Worm (Caenorhabditis elegans): ENCODE results near the gene Y46H3C.7.

Y46H3C.7 gene

ce11 chrV:1648000-1648399, 45.8 kb downstream of the Y46H3C.7 start, which contains the start of gene irld-45:
Gene irld-45, plus strand, starts transcription at chrV:1648300.
- TF ChIP-seq nhr-12 (tag; optimal IDR thresholded peaks at IDR 0.05): no peak
- TF ChIP-seq blmp-1 (tag; optimal IDR thresholded peaks at IDR 0.05): no peak
- no peak for TF ChIP-seq fkh-10 (GFP tag; optimal IDR thresholded peaks at IDR 0.05)

ce11 chrV:1643886-1644285, 49.9 kb downstream of the Y46H3C.7 start, which contains the start of gene alh-2:
Gene alh-2, plus strand, starts transcription at chrV:1644169.
- TF ChIP-seq unc-62 (GFP tag; optimal IDR thresholded peaks at IDR 0.05): no peak
- TF ChIP-seq sup-37 (GFP tag; optimal IDR thresholded peaks at IDR 0.05): no peak
- no peak for TF ChIP-seq nhr-77 (tag; optimal IDR thresholded peaks at IDR 0.05)
- no peak for TF ChIP-seq lin-13 (GFP tag; optimal IDR thresholded peaks at IDR 0.05)
- no peak for TF ChIP-seq fos-1 (tag; optimal IDR thresholded peaks at IDR 0.05)
- no peak for TF ChIP-seq pqm-1 (tag; optimal IDR thresholded peaks at IDR 0.05)

DNA sequence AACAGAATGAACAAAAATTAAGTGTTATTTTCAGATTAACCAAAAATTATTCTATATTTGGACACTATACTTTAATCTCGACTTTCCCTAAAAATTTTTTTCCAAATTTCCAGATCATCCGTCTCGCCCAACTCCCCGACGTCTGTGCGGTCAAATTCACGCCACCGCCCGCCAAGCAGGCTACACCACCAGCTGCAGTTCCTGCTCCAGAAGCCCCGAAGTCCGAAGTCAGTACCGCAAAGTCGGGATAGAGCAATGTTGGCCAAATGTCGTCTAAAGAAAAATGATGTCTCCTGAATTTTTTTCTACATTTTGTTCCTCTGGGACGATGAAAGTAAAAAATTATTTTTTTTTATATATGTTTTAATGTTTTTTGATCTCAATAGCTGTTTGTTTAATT, 51.1 kb downstream of the Y46H3C.7 start:
- no peak for TF ChIP-seq swsn-7 (tag; optimal IDR thresholded peaks at IDR 0.05)
- no peak for TF ChIP-seq mef-2 (tag; optimal IDR thresholded peaks at IDR 0.05)
- TF ChIP-seq ceh-90 (tag; optimal IDR thresholded peaks at IDR 0.05): no peak
- TF ChIP-seq nhr-77 (tag; optimal IDR thresholded peaks at IDR 0.05): no peak
- no peak for TF ChIP-seq tbx-2 (tag; optimal IDR thresholded peaks at IDR 0.05)
- TF ChIP-seq F16B12.6 (tag; optimal IDR thresholded peaks at IDR 0.05): no peak
- no peak for TF ChIP-seq ets-5 (GFP tag; IDR thresholded peaks at IDR 0.05)
- no peak for TF ChIP-seq aly-2 (tag; optimal IDR thresholded peaks at IDR 0.05)
- no peak for TF ChIP-seq nhr-28 (tag; optimal IDR thresholded peaks at IDR 0.05)
- TF ChIP-seq ztf-11 (tag; optimal IDR thresholded peaks at IDR 0.05): no peak
- TF ChIP-seq lin-13 (GFP tag; optimal IDR thresholded peaks at IDR 0.05): no peak
- no peak for TF ChIP-seq skn-1 (tag; optimal IDR thresholded peaks at IDR 0.05)
- TF ChIP-seq fkh-4 (tag; optimal IDR thresholded peaks at IDR 0.05; ENCODE audit: borderline replicate concordance): no peak
- no peak for TF ChIP-seq unc-98 (GFP tag; IDR thresholded peaks at IDR 0.05)
- TF ChIP-seq fkh-10 (GFP tag; optimal IDR thresholded peaks at IDR 0.05): no peak
- TF ChIP-seq rnt-1 (tag; optimal IDR thresholded peaks at IDR 0.05): no peak
- TF ChIP-seq irx-1 (tag; optimal IDR thresholded peaks at IDR 0.05): no peak
- TF ChIP-seq nhr-237 (tag; optimal IDR thresholded peaks at IDR 0.05): no peak
- TF ChIP-seq blmp-1 (tag; optimal IDR thresholded peaks at IDR 0.05): no peak

Measured in whole organism, L1 larva.